Worm (Caenorhabditis elegans) whole organism, L4/young adult: Measurements from ENCODE around the gene nhr-135.

ENCODE experiments used
- dao-5 ChIP-seq: sonication (generic microtip); optimal IDR thresholded peaks from 2 replicates; lab custom pipeline; 2016; ENCODE audit warnings: missing genotype, missing genetic modification characterization, moderate library complexity, missing compliant biosample characterization
- him-1 ChIP-seq: sonication (generic microtip); optimal IDR thresholded peaks from 2 replicates; lab custom pipeline; 2016; ENCODE audit warnings: missing genotype, missing genetic modification reagents, missing genetic modification characterization, missing compliant biosample characterization

ce11 chrV:7075646-7076045, 17.9 kb downstream of the nhr-135 start, which contains the start of gene npa-1:
- TF ChIP-seq dao-5 (tag; lab: Kevin White, UChicago) (no peak), him-1 (tag; lab: Kevin White, UChicago) (no peak)
